Worm (Caenorhabditis elegans) whole organism, L4/young adult: ENCODE measurements around the gene M03D4.3.

Experiments
- W03F9.2 ChIP-seq: fragments of 150-350 bp; optimal IDR thresholded peaks from 2 replicates; lab custom pipeline; 2014; ENCODE audit warnings: missing biosample characterization, missing genetic modification characterization
- dao-5 ChIP-seq: sonication (generic microtip); optimal IDR thresholded peaks from 2 replicates; lab custom pipeline; 2016; ENCODE audit warnings: missing genotype, missing genetic modification characterization, moderate library complexity, missing compliant biosample characterization
- him-1 ChIP-seq: sonication (generic microtip); optimal IDR thresholded peaks from 2 replicates; lab custom pipeline; 2016; ENCODE audit warnings: missing genotype, missing genetic modification reagents, missing genetic modification characterization, missing compliant biosample characterization

The M03D4.3 gene

ce11 chrIV:6064657-6065056, 47.5 kb downstream of the M03D4.3 start:
- TF ChIP-seq him-1 (tag; lab: Kevin White, UChicago) (no peak), dao-5 (tag; lab: Kevin White, UChicago) (no peak), W03F9.2 (tag; lab: Kevin White, UChicago) (no peak)

- TF ChIP-seq dao-5 (tag; lab: Kevin White, UChicago): no peak
- TF ChIP-seq W03F9.2 (tag; lab: Kevin White, UChicago): no peak
- TF ChIP-seq him-1 (tag; lab: Kevin White, UChicago): no peak
These were observed 50.1 kb downstream of the M03D4.3 start for ce11 chrIV:6062078-6062477.

ce11 chrIV:6060912-6061311, 51.3 kb downstream of the M03D4.3 start:
- TF ChIP-seq W03F9.2 (tag; lab: Kevin White, UChicago): no peak
- TF ChIP-seq him-1 (tag; lab: Kevin White, UChicago): peak; percentile 53
